Fruit fly (Drosophila melanogaster): Measurements from ENCODE around the gene MICU1.

The MICU1 gene

DNA sequence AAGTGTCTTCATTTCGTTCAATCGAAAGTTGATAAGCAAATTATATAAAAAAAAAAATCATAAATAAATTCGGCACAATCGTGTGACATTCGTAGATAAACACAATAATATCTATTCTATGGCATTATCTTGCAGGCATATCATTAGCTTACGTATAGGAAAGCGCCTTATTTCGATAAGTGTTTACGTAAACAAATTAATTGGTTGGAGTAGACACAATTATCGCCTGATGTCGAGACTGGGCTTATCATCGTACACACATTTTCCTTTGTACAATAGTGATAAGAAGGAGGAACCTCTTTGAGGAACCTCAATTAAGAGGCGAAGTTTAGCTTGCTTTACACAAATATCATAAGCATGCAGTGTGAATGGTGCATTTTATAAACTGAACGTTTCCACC is 32.9 kb downstream of the MICU1 start:
- no peak for TF ChIP-seq CG17801 (GFP tag; optimal IDR thresholded peaks at IDR 0.05; ENCODE audit: partially characterized antibody)

- no peak for TF ChIP-seq CG17801 (GFP tag; optimal IDR thresholded peaks at IDR 0.05; ENCODE audit: partially characterized antibody)
These were observed 33.6 kb downstream of the MICU1 start for dm6 chr2L:7215657-7216056.

dm6 chr2L:7216272-7216671 is 34.2 kb downstream of the MICU1 start:
- TF ChIP-seq CG17801 (GFP tag; optimal IDR thresholded peaks at IDR 0.05; ENCODE audit: partially characterized antibody) = no peak

dm6 chr2L:7217059-7217458 is 35.0 kb downstream of the MICU1 start:
- no peak for TF ChIP-seq CG17801 (GFP tag; optimal IDR thresholded peaks at IDR 0.05; ENCODE audit: partially characterized antibody)

dm6 chr2L:7217931-7218330 is 35.9 kb downstream of the MICU1 start:
- peak; percentile 19 for TF ChIP-seq CG17801 (GFP tag; optimal IDR thresholded peaks at IDR 0.05; ENCODE audit: partially characterized antibody)

DNA sequence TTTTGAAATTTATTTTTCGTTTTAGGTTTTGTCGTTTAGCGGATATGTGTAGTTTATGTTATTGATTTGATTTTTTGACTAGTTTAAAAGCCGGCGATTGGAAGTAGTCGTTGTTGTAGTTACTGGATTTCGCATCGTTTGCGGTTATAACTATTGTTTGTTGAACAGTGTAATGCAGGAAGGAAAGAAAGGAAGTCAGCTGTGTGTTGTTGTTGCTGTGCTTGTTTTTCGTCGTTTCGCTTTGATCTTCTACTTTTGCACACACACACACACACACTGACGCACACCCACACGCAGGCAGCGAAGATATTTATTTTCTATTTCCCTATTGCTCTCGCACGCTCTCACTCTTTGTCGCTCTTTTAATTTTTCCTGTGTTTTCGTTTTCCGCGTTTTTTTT is 37.1 kb downstream of the MICU1 start:
- no peak for TF ChIP-seq CG17801 (GFP tag; optimal IDR thresholded peaks at IDR 0.05; ENCODE audit: partially characterized antibody)

DNA sequence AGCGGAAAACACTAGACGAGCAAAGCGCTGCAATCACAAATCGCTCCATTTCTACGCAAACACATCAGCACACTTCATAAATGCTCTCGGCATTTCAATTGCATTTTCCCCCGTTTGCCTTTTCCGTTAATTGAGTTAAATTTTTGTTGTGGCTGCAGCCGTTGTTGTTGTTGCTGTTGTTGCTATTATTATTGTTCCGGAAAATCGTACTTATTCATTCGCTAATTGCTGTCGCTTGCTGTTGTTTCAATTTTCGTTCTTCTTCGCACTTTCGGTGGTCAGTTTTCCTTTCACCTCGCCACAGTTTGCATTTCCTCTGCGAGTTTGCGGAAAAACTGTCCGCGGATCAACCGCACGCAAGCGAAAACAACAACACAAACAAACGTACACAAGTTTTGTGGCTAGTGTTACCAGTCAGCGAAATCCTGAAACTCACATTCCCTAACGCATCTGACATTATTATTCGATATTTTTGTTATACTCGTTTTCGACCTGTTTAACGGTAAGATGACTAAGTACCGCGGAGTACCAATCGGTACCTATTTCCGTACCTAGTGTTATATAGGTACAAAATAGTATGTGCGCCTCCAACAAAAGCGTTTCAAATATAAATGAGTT is 37.7 kb downstream of the MICU1 start, which contains the start of gene CG13784:
Gene CG13784 (minus strand): TSS at position 384 of the 618 bp plus-strand sequence.
- TF ChIP-seq CG17801 (GFP tag; optimal IDR thresholded peaks at IDR 0.05; ENCODE audit: partially characterized antibody) = peak; percentile 60

- peak; percentile 5 for TF ChIP-seq CG17801 (GFP tag; optimal IDR thresholded peaks at IDR 0.05; ENCODE audit: partially characterized antibody)
These were observed 40.8 kb downstream of the MICU1 start, which contains the start of gene mEFG1 for dm6 chr2L:7222829-7223272. TSS of gene mEFG1 (minus strand) at chr2L:7223081.

DNA sequence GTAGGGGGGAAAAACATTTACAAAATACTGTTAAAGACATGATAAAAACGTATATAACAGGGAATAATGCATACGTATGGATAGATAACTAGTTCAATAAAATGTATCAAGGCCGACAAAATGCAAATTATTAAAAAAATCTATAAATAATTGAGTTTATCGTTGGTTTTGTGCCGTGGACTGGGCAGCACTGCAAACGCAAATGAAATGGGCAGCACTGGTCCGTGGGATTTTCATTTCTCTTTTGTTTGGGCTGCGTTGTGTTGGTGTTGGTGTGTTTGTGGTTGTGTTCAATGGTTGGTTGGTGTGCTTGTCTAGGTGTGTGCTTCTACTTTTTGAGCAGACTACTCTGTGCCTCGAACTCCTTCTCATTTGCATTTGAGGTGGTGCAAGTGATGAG is 44.6 kb downstream of the MICU1 start:
- no peak for TF ChIP-seq CG17801 (GFP tag; optimal IDR thresholded peaks at IDR 0.05; ENCODE audit: partially characterized antibody)

DNA sequence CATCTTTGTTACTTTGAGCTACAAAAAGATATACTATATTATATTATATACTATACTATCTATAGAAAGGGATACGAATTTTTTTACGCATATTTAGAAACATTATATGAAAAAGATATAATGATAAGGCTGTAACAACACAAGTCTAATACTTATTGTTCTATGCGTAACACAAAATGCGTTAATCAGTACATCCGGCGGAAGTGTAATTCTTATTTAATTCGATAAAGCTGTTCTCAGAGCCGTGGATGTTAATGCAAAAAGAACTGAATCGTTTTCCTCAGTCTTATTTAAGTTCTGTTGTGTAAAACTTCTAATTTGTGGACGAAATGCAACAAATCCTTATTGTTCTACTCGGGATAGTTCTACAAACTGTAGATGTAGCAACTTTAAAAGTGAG is 45.4 kb downstream of the MICU1 start, which contains the start of gene CG43799:
Gene CG43799 (plus strand): TSS at position 301 of the 400 bp plus-strand sequence.
- no peak for TF ChIP-seq CG17801 (GFP tag; optimal IDR thresholded peaks at IDR 0.05; ENCODE audit: partially characterized antibody)

DNA sequence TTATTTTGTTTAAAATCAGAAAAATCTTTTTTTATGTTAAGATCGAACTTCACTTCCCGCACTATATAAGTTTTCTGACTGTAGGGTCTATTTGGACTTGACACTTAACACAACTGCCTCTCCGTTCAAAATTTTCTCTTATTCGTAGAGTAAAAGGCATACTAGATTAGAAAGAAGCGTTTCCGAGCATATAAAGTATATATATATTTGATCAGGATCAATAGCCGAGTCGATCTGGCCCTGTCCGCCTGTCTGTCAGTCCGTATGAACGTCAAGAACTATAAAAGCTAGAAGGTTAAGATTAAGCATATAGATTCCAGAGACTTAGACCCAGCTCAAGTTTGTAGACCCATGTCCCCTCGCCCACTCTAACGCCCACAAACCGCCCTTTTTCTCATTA is 50.7 kb downstream of the MICU1 start, which contains the start of gene CG43800:
Gene CG43800 (minus strand): TSS at position 101 of the 400 bp plus-strand sequence.
- no peak for TF ChIP-seq CG17801 (GFP tag; optimal IDR thresholded peaks at IDR 0.05; ENCODE audit: partially characterized antibody)
